Fruit fly (Drosophila melanogaster) whole organism, embryonic: ENCODE results near the gene CG15894.

Experiments used
- Adf1 ChIP-seq: fragments of 200-800 bp; sonication (Bioruptor generic); IDR thresholded peaks from 2 replicates; pipeline ENCODE4 v1.3.6; 2022; ENCODE audit warnings: missing biosample characterization, missing genetic modification characterization
- B-H2 ChIP-seq: fragments of 200-800 bp; sonication (Bioruptor generic); optimal IDR thresholded peaks from 2 replicates; lab custom pipeline; 2018; ENCODE audit warnings: missing biosample characterization, mild to moderate bottlenecking, missing genetic modification characterization
- BEAF-32 ChIP-seq: fragments of 200-800 bp; sonication (Bioruptor generic); optimal IDR thresholded peaks from 3 replicates; lab custom pipeline; 2017; ENCODE audit warnings: missing biosample characterization, missing genetic modification characterization, mild to moderate bottlenecking, moderate library complexity, missing genetic modification reagents
- Blimp-1 ChIP-seq: fragments of 200-800 bp; sonication (Bioruptor generic); optimal IDR thresholded peaks from 3 replicates; lab custom pipeline; 2018; ENCODE audit warnings: missing biosample characterization, missing genetic modification characterization, mild to moderate bottlenecking, moderate library complexity, missing genetic modification reagents
- C15 ChIP-seq: fragments of 200-800 bp; sonication (Bioruptor generic); IDR thresholded peaks from 3 replicates; pipeline ENCODE4 v1.3.6; 2022; ENCODE audit warnings: missing biosample characterization, missing genetic modification characterization
- CG10209 ChIP-seq: fragments of 200-800 bp; sonication (Bioruptor generic); optimal IDR thresholded peaks from 3 replicates; lab custom pipeline; 2017; ENCODE audit warnings: missing biosample characterization, mild to moderate bottlenecking, missing genetic modification characterization, missing genetic modification reagents
- CG10274 ChIP-seq: fragments of 200-800 bp; sonication (Bioruptor generic); optimal IDR thresholded peaks from 3 replicates; lab custom pipeline; 2017; ENCODE audit warnings: missing biosample characterization, mild to moderate bottlenecking, missing genetic modification characterization
- CG10462 ChIP-seq: fragments of 200-800 bp; sonication (Bioruptor generic); optimal IDR thresholded peaks from 2 replicates; lab custom pipeline; 2016; ENCODE audit warnings: missing biosample characterization, missing genetic modification characterization
- CG12659 ChIP-seq: fragments of 200-800 bp; sonication (Bioruptor generic); optimal IDR thresholded peaks from 3 replicates; lab custom pipeline; 2017; ENCODE audit warnings: mild to moderate bottlenecking, missing biosample characterization, missing genetic modification reagents, missing genetic modification characterization
- CG13296 ChIP-seq: fragments of 200-800 bp; sonication (Bioruptor generic); optimal IDR thresholded peaks from 3 replicates; lab custom pipeline; 2018; ENCODE audit warnings: missing biosample characterization, mild to moderate bottlenecking, missing genetic modification characterization
- CG14050 ChIP-seq: fragments of 200-800 bp; sonication (Bioruptor generic); IDR thresholded peaks from 3 replicates; pipeline ENCODE4 v1.3.6; 2022; ENCODE audit warnings: missing biosample characterization, missing genetic modification characterization
- CG15011 ChIP-seq: fragments of 200-800 bp; sonication (Bioruptor generic); optimal IDR thresholded peaks from 3 replicates; lab custom pipeline; 2018; ENCODE audit warnings: missing biosample characterization, mild to moderate bottlenecking, missing genetic modification characterization
- CG17912 ChIP-seq: fragments of 200-800 bp; sonication (Bioruptor generic); optimal IDR thresholded peaks from 2 replicates; lab custom pipeline; 2018; ENCODE audit warnings: missing biosample characterization, mild to moderate bottlenecking, missing genetic modification characterization
- CG18476 ChIP-seq: fragments of 200-800 bp; sonication (Bioruptor generic); optimal IDR thresholded peaks from 2 replicates; lab custom pipeline; 2016; ENCODE audit warnings: missing biosample characterization, mild to moderate bottlenecking, missing genetic modification characterization
- CG18599 ChIP-seq: fragments of 200-800 bp; sonication (Bioruptor generic); optimal IDR thresholded peaks from 3 replicates; lab custom pipeline; 2017; ENCODE audit warnings: missing biosample characterization, missing genetic modification characterization, mild to moderate bottlenecking, moderate library complexity, missing genetic modification reagents
- CG18619 ChIP-seq: fragments of 200-800 bp; sonication (Bioruptor generic); optimal IDR thresholded peaks from 3 replicates; lab custom pipeline; 2017; ENCODE audit warnings: missing biosample characterization, mild to moderate bottlenecking, missing genetic modification characterization
- CG2116 ChIP-seq: fragments of 200-800 bp; sonication (Bioruptor generic); optimal IDR thresholded peaks from 3 replicates; lab custom pipeline; 2018; ENCODE audit warnings: missing biosample characterization, mild to moderate bottlenecking, missing genetic modification characterization
- CG3407 ChIP-seq: fragments of 200-800 bp; sonication (Bioruptor generic); optimal IDR thresholded peaks from 2 replicates; lab custom pipeline; 2018; ENCODE audit warnings: missing biosample characterization, mild to moderate bottlenecking, missing genetic modification characterization
- CG3847 ChIP-seq: fragments of 200-800 bp; sonication (Bioruptor generic); IDR thresholded peaks from 2 replicates; pipeline ENCODE4 v1.3.6; 2022; ENCODE audit warnings: missing biosample characterization, missing genetic modification characterization
- CG43689 ChIP-seq: fragments of 200-800 bp; sonication (Bioruptor generic); IDR thresholded peaks from 2 replicates; pipeline ENCODE4 v1.3.6; 2022; ENCODE audit warnings: missing biosample characterization, missing genetic modification characterization
- CG4617 ChIP-seq: fragments of 200-800 bp; sonication (Bioruptor generic); optimal IDR thresholded peaks from 3 replicates; lab custom pipeline; 2016; ENCODE audit warnings: missing biosample characterization, missing genetic modification characterization, borderline replicate concordance
- CG6272 ChIP-seq: fragments of 200-800 bp; sonication (Bioruptor generic); IDR thresholded peaks from 2 replicates; pipeline ENCODE4 v1.3.6; 2022; ENCODE audit warnings: missing biosample characterization, missing genetic modification characterization
- CG6654 ChIP-seq: fragments of 200-800 bp; sonication (Bioruptor generic); optimal IDR thresholded peaks from 2 replicates; lab custom pipeline; 2017; ENCODE audit warnings: missing biosample characterization, mild to moderate bottlenecking, missing genetic modification characterization
- CG6791 ChIP-seq: fragments of 200-800 bp; sonication (Bioruptor generic); IDR thresholded peaks from 3 replicates; pipeline ENCODE4 v1.3.6; 2022; ENCODE audit warnings: missing biosample characterization, missing genetic modification characterization; ENCODE audit not compliant: partially characterized antibody
- CG8944 ChIP-seq: fragments of 200-800 bp; sonication (Bioruptor generic); optimal IDR thresholded peaks from 3 replicates; lab custom pipeline; 2016; ENCODE audit warnings: missing biosample characterization, missing genetic modification characterization
- CTCF ChIP-seq: fragments of 200-800 bp; sonication (Bioruptor generic); optimal IDR thresholded peaks from 2 replicates; lab custom pipeline; 2017; ENCODE audit warnings: missing biosample characterization, mild to moderate bottlenecking, missing genetic modification characterization, moderate library complexity
- Deaf1 ChIP-seq: fragments of 200-800 bp; optimal IDR thresholded peaks from 3 replicates; lab custom pipeline; 2019; ENCODE audit warnings: missing biosample characterization, mild to moderate bottlenecking, missing genetic modification characterization, moderate library complexity
- Doc3 ChIP-seq: fragments of 200-800 bp; sonication (Bioruptor generic); IDR thresholded peaks from 3 replicates; pipeline ENCODE4 v1.3.6; 2022; ENCODE audit warnings: missing biosample characterization, missing genetic modification characterization; ENCODE audit not compliant: partially characterized antibody
- Dref ChIP-seq: fragments of 200-800 bp; sonication (Bioruptor generic); IDR thresholded peaks from 2 replicates; pipeline ENCODE4 v1.3.6; 2022; ENCODE audit warnings: missing biosample characterization, missing genetic modification characterization
- ERR ChIP-seq: fragments of 200-800 bp; sonication (Bioruptor generic); optimal IDR thresholded peaks from 2 replicates; lab custom pipeline; 2016; ENCODE audit warnings: missing biosample characterization, missing genetic modification characterization
- Gsc ChIP-seq: fragments of 200-800 bp; sonication (Bioruptor generic); IDR thresholded peaks from 2 replicates; pipeline ENCODE4 v1.3.6; 2022; ENCODE audit warnings: missing biosample characterization, missing genetic modification characterization
- HLHmδ ChIP-seq: fragments of 200-800 bp; sonication (Bioruptor generic); optimal IDR thresholded peaks from 2 replicates; lab custom pipeline; 2018; ENCODE audit warnings: missing biosample characterization, mild to moderate bottlenecking, missing genetic modification characterization, moderate library complexity
- Hmr ChIP-seq: fragments of 200-800 bp; sonication (Bioruptor generic); optimal IDR thresholded peaks from 3 replicates; lab custom pipeline; 2017; ENCODE audit warnings: mild to moderate bottlenecking, missing biosample characterization, missing genetic modification reagents, missing genetic modification characterization
- Kr ChIP-seq: fragments of 200-800 bp; sonication (Bioruptor generic); optimal IDR thresholded peaks from 2 replicates; lab custom pipeline; 2017; ENCODE audit warnings: missing biosample characterization, mild to moderate bottlenecking, missing genetic modification characterization
- Rfx ChIP-seq: fragments of 200-800 bp; sonication (Bioruptor generic); IDR thresholded peaks from 2 replicates; pipeline ENCODE4 v1.3.6; 2022; ENCODE audit warnings: missing biosample characterization, missing genetic modification characterization
- Six4 ChIP-seq: fragments of 200-800 bp; sonication (Bioruptor generic); optimal IDR thresholded peaks from 2 replicates; lab custom pipeline; 2016; ENCODE audit warnings: missing biosample characterization, missing genetic modification characterization
- Sry-δ ChIP-seq: fragments of 200-800 bp; sonication (Bioruptor generic); optimal IDR thresholded peaks from 2 replicates; lab custom pipeline; 2016; ENCODE audit warnings: missing biosample characterization, missing genetic modification characterization
- Stat92E ChIP-seq, 3 experiments: fragments of >200 bp in 2 of 3; fragments of 200-800 bp in 1 of 3; sonication (Bioruptor generic) in 1 of 3; optimal IDR thresholded peaks; 2 replicates each; lab custom pipeline; 2017 to 2019; ENCODE audit warnings: missing biosample characterization in 3 of 3, missing genetic modification characterization in 3 of 3, mild to moderate bottlenecking in 1 of 3, moderate library complexity in 1 of 3
- ash1 ChIP-seq: fragments of 200-800 bp; sonication (Bioruptor generic); optimal IDR thresholded peaks from 2 replicates; lab custom pipeline; 2018; ENCODE audit warnings: missing biosample characterization, mild to moderate bottlenecking, missing genetic modification characterization
- chif ChIP-seq, 2 experiments: fragments of 200-800 bp; sonication (Bioruptor generic); optimal IDR thresholded peaks; 3 replicates each; lab custom pipeline; 2016; ENCODE audit warnings: missing biosample characterization in 2 of 2, missing genetic modification characterization in 2 of 2
- dysf ChIP-seq: fragments of 200-800 bp; sonication (Bioruptor generic); IDR thresholded peaks from 3 replicates; pipeline ENCODE4 v1.3.6; 2022; ENCODE audit warnings: missing biosample characterization, missing genetic modification characterization
- emc ChIP-seq: fragments of 200-800 bp; sonication (Bioruptor generic); optimal IDR thresholded peaks from 2 replicates; lab custom pipeline; 2016; ENCODE audit warnings: missing biosample characterization, missing genetic modification characterization
- exex ChIP-seq: fragments of 200-800 bp; sonication (Bioruptor generic); optimal IDR thresholded peaks from 4 replicates; lab custom pipeline; 2018; ENCODE audit warnings: missing biosample characterization, mild to moderate bottlenecking, missing genetic modification characterization, moderate library complexity
- gfzf ChIP-seq: fragments of 200-800 bp; sonication (Bioruptor generic); optimal IDR thresholded peaks from 2 replicates; lab custom pipeline; 2016; ENCODE audit warnings: missing biosample characterization, mild to moderate bottlenecking, missing genetic modification characterization, moderate library complexity
- lab ChIP-seq: fragments of 200-800 bp; sonication (Bioruptor generic); optimal IDR thresholded peaks from 3 replicates; lab custom pipeline; 2017; ENCODE audit warnings: missing biosample characterization, missing genetic modification characterization, mild to moderate bottlenecking, moderate library complexity, missing genetic modification reagents
- nerfin-2 ChIP-seq: fragments of 200-800 bp; sonication (Bioruptor generic); IDR thresholded peaks from 2 replicates; pipeline ENCODE4 v1.3.6; 2022; ENCODE audit warnings: missing biosample characterization, missing genetic modification characterization; ENCODE audit not compliant: partially characterized antibody
- nom ChIP-seq: fragments of 200-800 bp; sonication (Bioruptor generic); optimal IDR thresholded peaks from 2 replicates; lab custom pipeline; 2017; ENCODE audit warnings: missing biosample characterization, missing genetic modification characterization, mild to moderate bottlenecking, moderate library complexity, missing genetic modification reagents
- rib ChIP-seq: fragments of 200-800 bp; sonication (Bioruptor generic); IDR thresholded peaks from 2 replicates; pipeline ENCODE4 v1.3.6; 2022; ENCODE audit warnings: missing biosample characterization, missing genetic modification characterization
- sna ChIP-seq: fragments of 200-800 bp; sonication (Bioruptor generic); IDR thresholded peaks from 2 replicates; pipeline ENCODE4 v1.3.6; 2022; ENCODE audit warnings: missing biosample characterization, missing genetic modification characterization; ENCODE audit not compliant: partially characterized antibody
- wdn ChIP-seq: fragments of 200-800 bp; sonication (Bioruptor generic); IDR thresholded peaks from 2 replicates; pipeline ENCODE4 v1.3.6; 2022; ENCODE audit warnings: missing biosample characterization, missing genetic modification characterization

The CG15894 gene

dm6 chrX:6372769-6373197, 63.8 kb downstream of the CG15894 start, which contains the start of gene PpV (continued):
- no peak for TF ChIP-seq CG6654 (GFP tag; lab: Kevin White, UChicago)
- TF ChIP-seq CG3407 (GFP tag; lab: Kevin White, UChicago), result no peak
- peak; percentile 74 for TF ChIP-seq BEAF-32 (GFP tag; lab: Kevin White, UChicago)
- TF ChIP-seq nom (GFP tag; lab: Kevin White, UChicago), result no peak
- peak; percentile 81 for TF ChIP-seq CG4617 (GFP tag; lab: Kevin White, UChicago)
- TF ChIP-seq exex (tag; lab: Kevin White, UChicago), result peak; percentile 86
- peak; percentile 62 for TF ChIP-seq Hmr
- TF ChIP-seq B-H2, result peak; percentile 18
- peak; percentile 68 for TF ChIP-seq CG3847
- peak; percentile 37 for TF ChIP-seq CG18599 (GFP tag; lab: Kevin White, UChicago)
- no peak for TF ChIP-seq CG10274 (GFP tag; lab: Kevin White, UChicago)
- no peak for TF ChIP-seq Gsc (GFP tag; lab: Robert Waterston, UW)
- TF ChIP-seq Doc3 (GFP tag; lab: Robert Waterston, UW), result 0 out of 3 replicates have a peak, but pooled peaks have one; percentile 43
- TF ChIP-seq C15, result no peak
- TF ChIP-seq dysf, result no peak

DNA sequence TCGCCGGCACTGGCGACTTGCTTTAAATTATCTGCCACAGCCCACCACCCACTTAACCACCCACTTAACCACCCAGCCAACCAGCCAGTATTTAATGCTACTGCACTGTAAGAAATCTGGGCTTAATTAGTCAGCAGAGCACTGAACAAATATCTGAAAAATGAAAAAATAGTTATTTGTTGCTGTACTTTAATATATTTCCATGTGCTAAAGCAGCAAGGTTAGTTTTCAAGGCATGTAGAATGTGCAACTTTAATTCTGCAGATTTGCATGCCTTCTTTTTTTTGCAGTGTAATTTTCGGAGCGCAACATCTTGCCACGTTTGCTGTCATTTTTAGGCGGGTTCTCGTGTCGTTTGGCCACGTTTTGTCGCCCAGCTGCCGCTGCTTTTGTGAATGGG, 66.6 kb downstream of the CG15894 start:
- TF ChIP-seq Kr (GFP tag; lab: Kevin White, UChicago), result no peak
- TF ChIP-seq sna (GFP tag; lab: Robert Waterston, UW), result no peak
- TF ChIP-seq Deaf1 (tag; lab: Kevin White, UChicago), result peak; percentile 8
- TF ChIP-seq CG8944 (GFP tag; lab: Kevin White, UChicago), result peak; percentile 30
- no peak for TF ChIP-seq CTCF (GFP tag; lab: Kevin White, UChicago)
- TF ChIP-seq Dref (GFP tag; lab: Robert Waterston, UW), result no peak
- peak; percentile 39 for TF ChIP-seq CG10209 (GFP tag; lab: Kevin White, UChicago)
- no peak for TF ChIP-seq CG10462 (GFP tag; lab: Kevin White, UChicago)
- TF ChIP-seq CG17912 (GFP tag; lab: Kevin White, UChicago), result no peak
- no peak for TF ChIP-seq gfzf (GFP tag; lab: Kevin White, UChicago)
- 0 out of 2 replicates have a peak, but pooled peaks have one; percentile 14 for TF ChIP-seq CG43689 (GFP tag; lab: Robert Waterston, UW)
- TF ChIP-seq Rfx (GFP tag; lab: Robert Waterston, UW), result peak; percentile 54
- TF ChIP-seq CG14050 (GFP tag; lab: Robert Waterston, UW), result no peak
- TF ChIP-seq CG6272 (GFP tag; lab: Robert Waterston, UW), result no peak
- no peak for TF ChIP-seq emc (GFP tag; lab: Kevin White, UChicago)
- no peak; the same call in 1 of the 2 replicates for TF ChIP-seq wdn (GFP tag; lab: Robert Waterston, UW)
- TF ChIP-seq CG6791, result no peak
- no peak for TF ChIP-seq rib (GFP tag; lab: Robert Waterston, UW)
- no peak for TF ChIP-seq ash1 (GFP tag; lab: Kevin White, UChicago)
- TF ChIP-seq Blimp-1, result peak; percentile 36
- TF ChIP-seq Six4 (GFP tag; lab: Kevin White, UChicago), result peak; percentile 17
- no peak for TF ChIP-seq CG2116 (GFP tag; lab: Kevin White, UChicago)
- TF ChIP-seq Sry-δ, result no peak
- TF ChIP-seq CG18619, result peak; percentile 36
- TF ChIP-seq nerfin-2 (GFP tag; lab: Robert Waterston, UW), result no peak
- TF ChIP-seq lab (GFP tag; lab: Kevin White, UChicago), result peak; percentile 80
- no peak for TF ChIP-seq Stat92E (GFP tag; optimal IDR thresholded peaks at IDR 0.05; lab: Kevin White, UChicago)
- no peak for TF ChIP-seq ERR (GFP tag; lab: Kevin White, UChicago)
- TF ChIP-seq CG12659, result peak; percentile 32
- peak in 1 of 2 experiments; percentile 29 for TF ChIP-seq chif (GFP tag; optimal IDR thresholded peaks at IDR 0.05; lab: Kevin White, UChicago)
- peak; percentile 27 for TF ChIP-seq CG18476 (GFP tag; lab: Kevin White, UChicago)
- peak; percentile 48 for TF ChIP-seq CG13296 (GFP tag; lab: Kevin White, UChicago)
- no peak for TF ChIP-seq Adf1 (GFP tag; lab: Robert Waterston, UW)
- peak; percentile 37 for TF ChIP-seq CG15011
- no peak for TF ChIP-seq HLHmδ (GFP tag; lab: Kevin White, UChicago)
